Fruit fly (Drosophila melanogaster): Measurements from ENCODE around the gene Mettl2.

DNA sequence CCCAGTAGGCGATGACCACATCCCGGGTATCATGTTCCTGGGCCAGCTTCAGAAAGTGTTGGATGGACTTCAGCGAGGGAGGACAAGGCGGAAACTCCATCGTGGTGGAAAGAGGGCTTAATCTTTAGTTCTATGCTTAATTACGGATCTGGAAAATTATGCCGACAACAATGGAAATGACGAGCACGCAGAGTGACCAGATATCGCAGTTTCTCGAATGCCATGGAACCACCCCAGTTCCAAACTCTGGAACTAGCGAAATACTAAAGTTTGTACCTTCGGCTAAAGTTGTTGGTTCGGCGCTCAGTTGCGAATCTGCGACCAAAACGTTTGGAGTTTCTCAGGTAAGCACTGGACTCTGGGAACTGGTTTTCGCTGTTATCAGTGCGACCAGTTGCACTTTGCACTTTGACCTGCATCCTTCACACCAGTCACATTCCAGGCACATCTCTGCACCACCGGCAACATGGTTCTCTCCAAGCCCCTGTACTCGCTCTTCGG, 13.7 kb upstream of the Mettl2 start, which contains the start of the genes CG7970 and Vta1:
- no peak for TF ChIP-seq achi (GFP tag; optimal IDR thresholded peaks at IDR 0.05)
- peak; percentile 75 for TF ChIP-seq CG16779 (tag; optimal IDR thresholded peaks at IDR 0.05)
- TF ChIP-seq Sox14 (GFP tag; optimal IDR thresholded peaks at IDR 0.05), result no peak
- TF ChIP-seq Gug (GFP tag; IDR thresholded peaks at IDR 0.05), result peak; percentile 13; the same call in 1 of the 2 replicates
- TF ChIP-seq CG8319 (GFP tag; optimal IDR thresholded peaks at IDR 0.05), result no peak
- peak; percentile 9 for TF ChIP-seq CG7368 (GFP tag; optimal IDR thresholded peaks at IDR 0.05)
- TF ChIP-seq CG11294 (GFP tag; IDR thresholded peaks at IDR 0.05), result no peak
- peak; percentile 87 for TF ChIP-seq CG9139 (GFP tag; optimal IDR thresholded peaks at IDR 0.05)
- TF ChIP-seq CG31627 (GFP tag; optimal IDR thresholded peaks at IDR 0.05), result no peak
- no peak for TF ChIP-seq vri (GFP tag; optimal IDR thresholded peaks at IDR 0.05)
- TF ChIP-seq ss (GFP tag; optimal IDR thresholded peaks at IDR 0.05), result no peak

Data from whole organism, prepupa.